Worm (Caenorhabditis elegans) whole organism, midembryonic: ENCODE measurements around the gene D1005.2.

Experiments used
- cog-1 ChIP-seq: sonication (generic microtip); optimal IDR thresholded peaks from 2 replicates; lab custom pipeline; 2016; ENCODE audit warnings: missing genetic modification characterization, missing compliant biosample characterization
- flt-1 ChIP-seq: fragments of 200-800 bp; sonication (Bioruptor generic); IDR thresholded peaks from 2 replicates; pipeline ENCODE4 v1.3.6; 2022; ENCODE audit warnings: missing genetic modification characterization, missing compliant biosample characterization
- klf-2 ChIP-seq: fragments of 200-800 bp; sonication (Bioruptor generic); conservative IDR thresholded peaks from 2 replicates; pipeline ENCODE4 v1.3.6; 2022; ENCODE audit warnings: missing genetic modification reagents, missing genetic modification characterization, missing compliant biosample characterization
- med-1 ChIP-seq: sonication (generic microtip); optimal IDR thresholded peaks from 2 replicates; lab custom pipeline; 2017; ENCODE audit warnings: missing genetic modification characterization, mild to moderate bottlenecking, missing compliant biosample characterization, antibody characterized with exemption, missing genetic modification reagents; ENCODE audit not compliant: insufficient read depth
- ref-1 ChIP-seq: fragments of 200-800 bp; sonication (Bioruptor generic); conservative IDR thresholded peaks from 2 replicates; pipeline ENCODE4 v1.3.6; 2022; ENCODE audit warnings: missing genetic modification reagents, missing genetic modification characterization, missing compliant biosample characterization
- tab-1 ChIP-seq: fragments of 200-800 bp; sonication (Bioruptor generic); IDR thresholded peaks from 2 replicates; pipeline ENCODE4 v1.3.6; 2022; ENCODE audit warnings: missing genetic modification characterization, missing compliant biosample characterization
- ztf-23 ChIP-seq: fragments of 200-800 bp; sonication (Bioruptor generic); IDR thresholded peaks from 2 replicates; pipeline ENCODE4 v1.3.6; 2022; ENCODE audit warnings: missing genetic modification reagents, missing genetic modification characterization, missing compliant biosample characterization
- ztf-29 ChIP-seq: fragments of 200-800 bp; sonication (Bioruptor generic); IDR thresholded peaks from 2 replicates; pipeline ENCODE4 v1.3.6; 2022; ENCODE audit warnings: missing genetic modification reagents, missing genetic modification characterization, missing compliant biosample characterization

DNA sequence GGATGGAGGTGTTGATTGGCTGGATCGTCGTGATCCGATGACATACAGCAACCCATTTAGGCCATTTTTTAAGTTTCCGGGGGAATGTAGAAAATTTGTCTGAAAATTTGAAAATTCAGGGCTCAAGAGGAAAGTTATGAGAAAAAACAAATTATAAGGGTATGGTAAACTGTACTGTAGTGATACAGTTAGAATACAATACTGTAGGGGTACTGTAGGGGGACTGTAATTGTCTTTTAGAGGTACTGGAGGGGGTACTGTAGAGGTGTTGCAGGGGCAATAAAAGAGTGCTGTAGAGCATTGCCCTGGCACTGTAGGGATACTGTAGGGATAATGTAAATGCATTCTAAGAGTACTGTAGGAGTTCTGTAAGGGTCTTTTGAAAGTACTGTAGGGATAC lies 5.9 kb downstream of the D1005.2 start, which contains the start of gene D1005.6:
- TF ChIP-seq tab-1 (no peak), flt-1 (no peak), cog-1 (tag; lab: Kevin White, UChicago) (no peak), ref-1 (no peak), klf-2 (no peak), ztf-23 (no peak), med-1 (GFP tag; lab: Kevin White, UChicago) (no peak), ztf-29 (no peak)
